Worm (Caenorhabditis elegans) whole organism, L2 larva: ENCODE measurements around the gene D2023.1.

ENCODE experiments used
- Y55F3AM.14 ChIP-seq: fragments of 200-800 bp; sonication (Bioruptor generic); optimal IDR thresholded peaks from 2 replicates; lab custom pipeline; 2018; ENCODE audit warnings: mild to moderate bottlenecking, missing genetic modification characterization, missing compliant biosample characterization
- ZK546.5 ChIP-seq: sonication (generic microtip); optimal IDR thresholded peaks from 2 replicates; lab custom pipeline; 2017; ENCODE audit warnings: missing biosample characterization, missing genetic modification characterization
- aly-2 ChIP-seq: fragments of 150-350 bp; optimal IDR thresholded peaks from 2 replicates; lab custom pipeline; 2014; ENCODE audit warnings: missing biosample characterization, missing genetic modification characterization
- ama-1 ChIP-seq: fragments of 150-350 bp; optimal IDR thresholded peaks from 2 replicates; lab custom pipeline; 2018; ENCODE audit warnings: inconsistent platforms
- ceh-16 ChIP-seq: fragments of 150-350 bp; optimal IDR thresholded peaks from 2 replicates; lab custom pipeline; 2014; ENCODE audit warnings: missing biosample characterization, missing genetic modification characterization
- crh-2 ChIP-seq: sonication (generic microtip); optimal IDR thresholded peaks from 2 replicates; lab custom pipeline; 2017; ENCODE audit warnings: missing biosample characterization, missing genetic modification characterization
- dmd-4 ChIP-seq: sonication (generic microtip); optimal IDR thresholded peaks from 2 replicates; lab custom pipeline; 2017; ENCODE audit warnings: missing biosample characterization, missing genetic modification characterization
- egl-27 ChIP-seq: sonication (generic microtip); optimal IDR thresholded peaks from 3 replicates; lab custom pipeline; 2017; ENCODE audit warnings: missing biosample characterization, missing genetic modification reagents, missing genetic modification characterization
- elt-1 ChIP-seq: fragments of 150-350 bp; optimal IDR thresholded peaks from 2 replicates; lab custom pipeline; 2014; ENCODE audit warnings: missing biosample characterization, missing genetic modification characterization
- elt-3 ChIP-seq: sonication (generic microtip); optimal IDR thresholded peaks from 2 replicates; lab custom pipeline; 2017; ENCODE audit warnings: missing biosample characterization, missing genetic modification characterization
- lin-13 ChIP-seq: fragments of 150-350 bp; optimal IDR thresholded peaks from 2 replicates; lab custom pipeline; 2014; ENCODE audit warnings: missing biosample characterization, missing genetic modification reagents, missing genetic modification characterization
- lin-39 ChIP-seq: fragments of 150-350 bp; optimal IDR thresholded peaks from 2 replicates; lab custom pipeline; 2014; ENCODE audit warnings: missing biosample characterization, missing genetic modification reagents, missing genetic modification characterization
- lsy-2 ChIP-seq, 2 experiments: fragments of 150-350 bp in 1 of 2; sonication (generic microtip) in 1 of 2; optimal IDR thresholded peaks; 2 replicates each; lab custom pipeline; 2014 to 2017; ENCODE audit warnings: missing biosample characterization in 2 of 2, missing genetic modification characterization in 2 of 2
- mab-5 ChIP-seq: fragments of 150-350 bp; optimal IDR thresholded peaks from 2 replicates; lab custom pipeline; 2014; ENCODE audit warnings: missing biosample characterization, missing genetic modification characterization
- mdl-1 ChIP-seq, 2 experiments: fragments of 150-350 bp in 1 of 2; sonication (generic microtip) in 1 of 2; optimal IDR thresholded peaks; 2 replicates each; lab custom pipeline; 2017; ENCODE audit warnings: missing biosample characterization in 2 of 2, missing genetic modification characterization in 2 of 2
- nhr-11 ChIP-seq: fragments of 150-350 bp; optimal IDR thresholded peaks from 2 replicates; lab custom pipeline; 2014; ENCODE audit warnings: missing biosample characterization, missing genetic modification characterization
- nhr-12 ChIP-seq: fragments of 150-350 bp; optimal IDR thresholded peaks from 2 replicates; lab custom pipeline; 2014; ENCODE audit warnings: missing biosample characterization, missing genetic modification characterization
- nhr-129 ChIP-seq: fragments of 150-350 bp; optimal IDR thresholded peaks from 2 replicates; lab custom pipeline; 2014; ENCODE audit warnings: missing biosample characterization, missing genetic modification characterization
- nhr-23 ChIP-seq: fragments of 150-350 bp; optimal IDR thresholded peaks from 2 replicates; lab custom pipeline; 2014; ENCODE audit warnings: missing biosample characterization, missing genetic modification reagents, missing genetic modification characterization
- nhr-25 ChIP-seq: fragments of 150-350 bp; sonication (generic microtip); optimal IDR thresholded peaks from 3 replicates; lab custom pipeline; 2014; ENCODE audit warnings: missing biosample characterization, missing genetic modification characterization
- nhr-6 ChIP-seq: fragments of 150-350 bp; optimal IDR thresholded peaks from 2 replicates; lab custom pipeline; 2014; ENCODE audit warnings: missing biosample characterization, missing genetic modification characterization
- peb-1 ChIP-seq: fragments of 150-350 bp; optimal IDR thresholded peaks from 2 replicates; lab custom pipeline; 2014; ENCODE audit warnings: missing biosample characterization, missing genetic modification characterization
- sem-4 ChIP-seq: fragments of 150-350 bp; optimal IDR thresholded peaks from 2 replicates; lab custom pipeline; 2014; ENCODE audit warnings: missing biosample characterization, missing genetic modification reagents, missing genetic modification characterization
- skn-1 ChIP-seq: sonication (generic microtip); optimal IDR thresholded peaks from 2 replicates; lab custom pipeline; 2017; ENCODE audit warnings: missing biosample characterization, missing genetic modification characterization
- sma-3 ChIP-seq: sonication (generic microtip); optimal IDR thresholded peaks from 2 replicates; lab custom pipeline; 2016; ENCODE audit warnings: missing genetic modification reagents, missing genetic modification characterization, missing compliant biosample characterization
- sma-9 ChIP-seq, 2 experiments: fragments of 150-350 bp in 1 of 2; sonication (generic microtip) in 1 of 2; optimal IDR thresholded peaks; 2 replicates each; lab custom pipeline; 2014 to 2016; ENCODE audit warnings: missing genetic modification characterization in 2 of 2, mild to moderate bottlenecking in 1 of 2, missing biosample characterization in 1 of 2, missing compliant biosample characterization in 1 of 2, missing genetic modification reagents in 1 of 2, moderate library complexity in 1 of 2
- unc-55 ChIP-seq: fragments of 150-350 bp; sonication (generic microtip); optimal IDR thresholded peaks from 3 replicates; lab custom pipeline; 2014; ENCODE audit warnings: missing biosample characterization, missing genetic modification reagents, missing genetic modification characterization
- zag-1 ChIP-seq: fragments of 150-350 bp; optimal IDR thresholded peaks from 2 replicates; lab custom pipeline; 2014; ENCODE audit warnings: missing biosample characterization, missing genetic modification characterization
- ztf-11 ChIP-seq: sonication (generic microtip); optimal IDR thresholded peaks from 2 replicates; lab custom pipeline; 2017; ENCODE audit warnings: missing biosample characterization, missing genetic modification characterization
- ztf-4 ChIP-seq: fragments of 150-350 bp; optimal IDR thresholded peaks from 2 replicates; lab custom pipeline; 2014; ENCODE audit warnings: missing biosample characterization, missing genetic modification characterization

Gene D2023.1

DNA sequence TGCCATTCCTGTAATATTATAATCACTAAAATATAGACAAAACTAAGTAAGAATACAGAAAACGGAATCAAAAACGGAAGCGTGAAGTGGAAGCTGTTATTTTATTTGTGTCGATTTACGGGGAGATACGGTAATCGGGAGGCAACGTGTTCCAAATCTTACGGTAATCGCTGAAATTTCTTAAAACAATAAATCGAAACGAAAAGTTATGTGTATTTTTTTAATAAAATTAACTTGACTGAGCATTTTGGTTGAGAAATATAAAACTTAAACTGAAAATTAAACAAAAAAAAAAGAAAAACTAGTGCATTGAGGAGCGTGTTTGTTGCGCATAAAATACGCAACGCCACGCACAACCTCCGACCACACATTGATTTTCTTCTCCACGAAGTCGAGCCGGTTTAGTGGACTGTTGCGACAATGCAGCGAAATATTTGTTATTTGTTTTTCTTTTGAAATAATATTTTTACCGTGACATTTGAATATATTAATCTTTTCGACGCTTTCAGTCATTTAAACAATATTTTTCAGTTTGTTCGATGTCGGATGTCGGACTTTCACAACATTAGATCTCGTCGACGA is 24.9 kb upstream of the D2023.1 start, which contains the start of the genes F55A11.1 and syx-5 (continued):
- TF ChIP-seq crh-2 (tag; lab: Kevin White, UChicago), result peak; percentile 95
- peak; percentile 90 for TF ChIP-seq sem-4
- peak; percentile 22 for TF ChIP-seq zag-1 (tag; lab: Kevin White, UChicago)
- TF ChIP-seq ZK546.5 (tag; lab: Kevin White, UChicago), result peak; percentile 30
- TF ChIP-seq mab-5 (tag; lab: Kevin White, UChicago), result peak; percentile 82
- no peak for TF ChIP-seq ama-1 (lab: Kevin White, UChicago)
- TF ChIP-seq elt-1 (tag; lab: Kevin White, UChicago), result no peak

DNA sequence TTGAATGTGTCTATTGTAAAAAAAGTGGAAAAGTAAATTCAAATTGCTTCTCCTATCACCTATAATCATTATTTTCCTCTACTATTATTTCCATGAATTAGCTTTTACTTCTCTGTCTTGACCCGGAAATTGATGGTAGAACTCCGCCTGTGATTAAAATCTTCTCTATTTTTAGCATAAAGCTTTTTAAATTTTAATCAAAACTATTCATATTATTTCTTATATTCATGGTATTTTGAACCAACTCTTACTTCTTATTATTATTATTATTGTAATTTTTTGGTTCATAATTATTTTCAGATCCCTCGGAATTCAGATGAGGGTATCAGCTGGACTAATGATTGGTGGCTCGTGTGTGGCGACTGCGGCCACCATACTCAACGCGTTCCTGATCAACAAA is 22.3 kb upstream of the D2023.1 start, which contains the start of gene sel-11:
Gene sel-11, plus strand, starts transcription at position 301 of the 400 bp plus-strand sequence.
- TF ChIP-seq zag-1 (tag; lab: Kevin White, UChicago), result no peak
- TF ChIP-seq crh-2 (tag; lab: Kevin White, UChicago), result no peak
- no peak for TF ChIP-seq elt-3 (tag; lab: Kevin White, UChicago)
- no peak for TF ChIP-seq peb-1 (tag; lab: Kevin White, UChicago)
- no peak for TF ChIP-seq ztf-11 (tag; lab: Kevin White, UChicago)
- TF ChIP-seq nhr-11, result no peak
- TF ChIP-seq aly-2, result no peak
- no peak for TF ChIP-seq nhr-23
- TF ChIP-seq sma-3, result no peak
- TF ChIP-seq ceh-16 (tag; lab: Kevin White, UChicago), result no peak
- no peak for TF ChIP-seq dmd-4 (tag; lab: Kevin White, UChicago)
- TF ChIP-seq sma-9 (GFP tag; optimal IDR thresholded peaks at IDR 0.05; lab: Kevin White, UChicago), result no peak
- no peak for TF ChIP-seq sma-9 (tag; optimal IDR thresholded peaks at IDR 0.05; lab: Kevin White, UChicago)
- no peak for TF ChIP-seq unc-55 (GFP tag; lab: Kevin White, UChicago)
- TF ChIP-seq lsy-2 (tag; optimal IDR thresholded peaks at IDR 0.05; lab: Kevin White, UChicago), result no peak
- TF ChIP-seq ZK546.5 (tag; lab: Kevin White, UChicago), result no peak
- no peak for TF ChIP-seq Y55F3AM.14 (GFP tag; lab: Kevin White, UChicago)
- no peak for TF ChIP-seq egl-27 (tag; lab: Kevin White, UChicago)
- TF ChIP-seq skn-1 (tag; lab: Kevin White, UChicago), result no peak
- TF ChIP-seq, all 48 proteins: peak for 0

DNA sequence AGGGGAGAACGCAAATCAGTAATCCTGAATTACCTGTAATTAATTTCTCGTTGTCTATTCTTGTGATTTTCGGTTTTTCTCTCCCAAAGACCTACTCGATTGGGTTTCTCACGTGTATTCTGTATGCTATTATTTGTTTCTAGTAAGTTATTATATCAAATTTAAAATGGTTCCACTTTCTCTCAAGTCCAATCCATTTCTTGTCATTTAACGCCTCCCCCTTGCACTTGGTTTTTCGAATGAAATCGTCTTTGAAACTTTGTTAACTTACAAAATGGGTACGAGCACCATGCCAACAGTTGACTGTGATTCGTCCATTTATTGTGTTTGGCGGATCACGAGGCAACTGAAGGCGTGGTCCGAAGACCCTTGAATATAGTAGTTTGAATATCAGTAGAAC is 19.7 kb upstream of the D2023.1 start:
- TF ChIP-seq ztf-11 (tag; lab: Kevin White, UChicago), result no peak
- no peak for TF ChIP-seq lin-13 (GFP tag; lab: Kevin White, UChicago)
- TF ChIP-seq ama-1 (lab: Kevin White, UChicago), result no peak
- TF ChIP-seq zag-1 (tag; lab: Kevin White, UChicago), result no peak
- TF ChIP-seq nhr-6, result no peak
- no peak for TF ChIP-seq dmd-4 (tag; lab: Kevin White, UChicago)
- no peak for TF ChIP-seq sma-3
- no peak for TF ChIP-seq nhr-129 (tag; lab: Kevin White, UChicago)
- no peak for TF ChIP-seq crh-2 (tag; lab: Kevin White, UChicago)
- no peak for TF ChIP-seq lin-39
- TF ChIP-seq skn-1 (tag; lab: Kevin White, UChicago), result no peak

DNA sequence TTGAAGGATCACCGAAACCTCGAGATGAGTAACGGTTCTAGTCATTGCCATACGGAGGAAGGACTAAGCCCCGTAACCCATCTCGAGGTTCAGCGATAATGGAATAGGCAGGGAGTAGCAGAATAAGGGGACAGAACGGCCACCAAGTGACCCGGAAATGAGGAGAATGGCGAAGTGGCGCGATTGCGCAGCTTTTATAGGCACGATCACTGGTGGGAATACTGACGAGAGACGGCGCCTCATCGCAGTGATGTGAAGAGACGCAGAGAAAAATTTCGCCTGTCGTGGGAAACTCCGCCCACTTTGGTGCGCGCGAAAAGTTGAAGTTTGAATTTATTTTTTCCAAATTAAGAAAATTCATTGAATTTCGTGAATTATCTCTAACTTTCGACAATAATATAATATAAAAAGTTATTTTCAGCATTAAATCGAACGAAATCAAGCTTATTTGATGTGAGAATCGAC is 19.3 kb upstream of the D2023.1 start, which contains the start of gene F55A11.4:
Gene F55A11.4, plus strand, starts transcription at position 415 of the 465 bp plus-strand sequence.
- TF ChIP-seq lsy-2 (tag; optimal IDR thresholded peaks at IDR 0.05; lab: Kevin White, UChicago) (no peak), nhr-23 (no peak), elt-3 (tag; lab: Kevin White, UChicago) (no peak), peb-1 (tag; lab: Kevin White, UChicago) (no peak), aly-2 (no peak), nhr-12 (tag; lab: Kevin White, UChicago) (no peak), lin-39 (no peak), ama-1 (lab: Kevin White, UChicago) (peak; percentile 32), sem-4 (no peak), ztf-4 (tag; lab: Kevin White, UChicago) (no peak), sma-9 (GFP tag; optimal IDR thresholded peaks at IDR 0.05; lab: Kevin White, UChicago) (no peak), sma-9 (tag; optimal IDR thresholded peaks at IDR 0.05; lab: Kevin White, UChicago) (no peak), nhr-25 (tag; lab: Kevin White, UChicago) (peak; percentile 10)
- TF ChIP-seq, all 48 proteins: peak for 2

DNA sequence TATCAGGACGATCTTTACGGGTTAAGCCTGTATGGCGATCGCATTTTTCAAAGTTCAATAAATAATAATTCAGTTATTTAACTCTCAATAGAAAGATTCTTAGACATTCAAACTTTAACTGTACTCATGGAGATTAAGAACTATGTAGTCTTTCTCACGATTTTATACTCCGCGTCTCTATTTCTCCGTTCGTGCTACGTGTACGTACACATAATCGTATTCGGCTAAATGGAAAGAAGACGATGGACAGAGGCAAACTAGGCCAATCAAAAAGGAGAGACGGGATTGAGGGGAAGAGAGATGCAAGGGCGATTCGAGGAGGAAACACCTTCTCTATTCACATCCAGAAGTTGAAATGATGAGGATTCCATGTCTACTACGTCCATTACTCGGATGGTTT is 15.9 kb upstream of the D2023.1 start, which contains the start of gene bus-18:
Gene bus-18, plus strand, starts transcription at position 301 of the 400 bp plus-strand sequence.
- no peak for TF ChIP-seq ZK546.5 (tag; lab: Kevin White, UChicago)
- no peak for TF ChIP-seq dmd-4 (tag; lab: Kevin White, UChicago)
- no peak for TF ChIP-seq ztf-11 (tag; lab: Kevin White, UChicago)
- TF ChIP-seq mdl-1 (tag; optimal IDR thresholded peaks at IDR 0.05; lab: Kevin White, UChicago), result no peak
